Fruit fly (Drosophila melanogaster) whole organism, pupa: Measurements from ENCODE around the gene CG34454.

Source experiments
- CG10348 ChIP-seq: fragments of 200-800 bp; sonication (Bioruptor generic); IDR thresholded peaks from 2 replicates; pipeline ENCODE4 v1.3.6; 2022; ENCODE audit warnings: missing biosample characterization, missing genetic modification characterization
- CG12605 ChIP-seq: fragments of 200-800 bp; sonication (Bioruptor generic); IDR thresholded peaks from 2 replicates; pipeline ENCODE4 v1.3.6; 2022; ENCODE audit warnings: missing biosample characterization, missing genetic modification characterization
- CG13204 ChIP-seq: fragments of 200-800 bp; sonication (Bioruptor generic); optimal IDR thresholded peaks from 2 replicates; lab custom pipeline; 2018; ENCODE audit warnings: missing biosample characterization, mild to moderate bottlenecking, missing genetic modification characterization, moderate library complexity
- CG14655 ChIP-seq: fragments of 200-800 bp; sonication (Bioruptor generic); optimal IDR thresholded peaks from 3 replicates; lab custom pipeline; 2017; ENCODE audit warnings: mild to moderate bottlenecking, missing biosample characterization, missing genetic modification reagents, missing genetic modification characterization
- CG15710 ChIP-seq: fragments of 200-800 bp; sonication (Bioruptor generic); optimal IDR thresholded peaks from 2 replicates; lab custom pipeline; 2018; ENCODE audit warnings: missing biosample characterization, mild to moderate bottlenecking, missing genetic modification characterization, moderate library complexity
- CG17806 ChIP-seq: fragments of 200-800 bp; sonication (Bioruptor generic); optimal IDR thresholded peaks from 2 replicates; lab custom pipeline; 2018; ENCODE audit warnings: missing biosample characterization, mild to moderate bottlenecking, missing genetic modification characterization, moderate library complexity
- CG32121 ChIP-seq: fragments of 200-800 bp; sonication (Bioruptor generic); IDR thresholded peaks from 2 replicates; pipeline ENCODE4 v1.3.6; 2022; ENCODE audit warnings: missing biosample characterization, missing genetic modification characterization
- CG34367 ChIP-seq: fragments of 200-800 bp; sonication (Bioruptor generic); optimal IDR thresholded peaks from 2 replicates; lab custom pipeline; 2018; ENCODE audit warnings: missing biosample characterization, mild to moderate bottlenecking, missing genetic modification characterization
- CG4496 ChIP-seq: fragments of 200-800 bp; sonication (Bioruptor generic); IDR thresholded peaks from 3 replicates; pipeline ENCODE4 v1.3.6; 2022; ENCODE audit warnings: missing biosample characterization, missing genetic modification characterization
- CG8159 ChIP-seq: fragments of 200-800 bp; sonication (Bioruptor generic); optimal IDR thresholded peaks from 3 replicates; lab custom pipeline; 2018; ENCODE audit warnings: missing biosample characterization, mild to moderate bottlenecking, missing genetic modification characterization, moderate library complexity
- CG8301 ChIP-seq: fragments of 200-800 bp; sonication (Bioruptor generic); optimal IDR thresholded peaks from 2 replicates; lab custom pipeline; 2018; ENCODE audit warnings: missing biosample characterization, mild to moderate bottlenecking, missing genetic modification characterization
- CG9948 ChIP-seq: fragments of 200-800 bp; sonication (Bioruptor generic); optimal IDR thresholded peaks from 2 replicates; lab custom pipeline; 2018; ENCODE audit warnings: missing biosample characterization, mild to moderate bottlenecking, missing genetic modification characterization, moderate library complexity
- D1 ChIP-seq: fragments of 200-800 bp; sonication (Bioruptor generic); optimal IDR thresholded peaks from 2 replicates; lab custom pipeline; 2018; ENCODE audit warnings: missing biosample characterization, mild to moderate bottlenecking, missing genetic modification characterization, moderate library complexity
- EcR ChIP-seq: fragments of 200-800 bp; sonication (Bioruptor generic); optimal IDR thresholded peaks from 3 replicates; lab custom pipeline; 2019; ENCODE audit warnings: missing biosample characterization, missing genetic modification characterization, mild to moderate bottlenecking, moderate library complexity, missing genetic modification reagents
- Ets98B ChIP-seq: fragments of 200-800 bp; sonication (Bioruptor generic); IDR thresholded peaks from 2 replicates; pipeline ENCODE4 v1.3.6; 2022; ENCODE audit warnings: missing biosample characterization, missing genetic modification characterization
- Pif1A ChIP-seq: fragments of 200-800 bp; sonication (Bioruptor generic); optimal IDR thresholded peaks from 3 replicates; lab custom pipeline; 2016; ENCODE audit warnings: missing biosample characterization, missing genetic modification characterization
- Pif1B ChIP-seq: fragments of 200-800 bp; sonication (Bioruptor generic); optimal IDR thresholded peaks from 3 replicates; lab custom pipeline; 2016; ENCODE audit warnings: missing biosample characterization, missing genetic modification characterization
- Snoo ChIP-seq: fragments of 200-800 bp; sonication (Bioruptor generic); optimal IDR thresholded peaks from 3 replicates; lab custom pipeline; 2017; ENCODE audit warnings: missing biosample characterization, mild to moderate bottlenecking, missing genetic modification characterization, inconsistent platforms
- fd96Ca ChIP-seq: fragments of 200-800 bp; sonication (Bioruptor generic); IDR thresholded peaks from 3 replicates; pipeline ENCODE4 v1.3.6; 2022; ENCODE audit warnings: missing biosample characterization, missing genetic modification characterization
- gl ChIP-seq: fragments of 200-800 bp; sonication (Bioruptor generic); optimal IDR thresholded peaks from 2 replicates; lab custom pipeline; 2018; ENCODE audit warnings: missing biosample characterization, mild to moderate bottlenecking, missing genetic modification characterization
- rn ChIP-seq: fragments of 200-800 bp; sonication (Bioruptor generic); IDR thresholded peaks from 2 replicates; pipeline ENCODE4 v1.3.6; 2022; ENCODE audit warnings: missing biosample characterization, missing genetic modification characterization

The CG34454 gene

dm6 chr3L:223019-223902, 8.9 kb downstream of the CG34454 start, which contains the start of the genes pyx and CG33229:
Gene pyx (minus strand): TSS chr3L:223069.
Gene CG33229 (plus strand): TSS chr3L:223852.
- TF ChIP-seq CG10348 (GFP tag; lab: Robert Waterston, UW) = no peak; the same call in none of the 2 replicates
- TF ChIP-seq CG8159 = peak; percentile 81
- no peak for TF ChIP-seq CG13204
- peak; percentile 78 for TF ChIP-seq CG8301 (tag; lab: Kevin White, UChicago)
- no peak for TF ChIP-seq gl (tag; lab: Kevin White, UChicago)
- peak; percentile 70 for TF ChIP-seq CG34367 (tag; lab: Kevin White, UChicago)
- peak; percentile 73; the same call in 2 of the 3 replicates for TF ChIP-seq CG4496 (GFP tag; lab: Robert Waterston, UW)
- TF ChIP-seq EcR = no peak
- TF ChIP-seq Pif1A = peak; percentile 66
- peak; percentile 74 for TF ChIP-seq CG9948
- peak; percentile 73 for TF ChIP-seq Ets98B (GFP tag; lab: Robert Waterston, UW)
- TF ChIP-seq Pif1B (GFP tag; lab: Kevin White, UChicago) = no peak
- peak; percentile 67 for TF ChIP-seq Snoo (tag; lab: Kevin White, UChicago)
- peak; percentile 76 for TF ChIP-seq CG15710 (tag; lab: Kevin White, UChicago)
- TF ChIP-seq D1 (tag; lab: Kevin White, UChicago) = no peak
- TF ChIP-seq fd96Ca (GFP tag; lab: Robert Waterston, UW) = peak; percentile 85
- peak; percentile 88 for TF ChIP-seq CG14655 (GFP tag; lab: Kevin White, UChicago)
- TF ChIP-seq CG32121 (GFP tag; lab: Robert Waterston, UW) = peak; percentile 81
- TF ChIP-seq rn = peak; percentile 36; the same call in 1 of the 2 replicates
- TF ChIP-seq CG17806 (tag; lab: Kevin White, UChicago) = peak; percentile 68
- TF ChIP-seq CG12605 (GFP tag; lab: Robert Waterston, UW) = peak; percentile 57; the same call in 1 of the 2 replicates

dm6 chr3L:217480-218118, 14.6 kb downstream of the CG34454 start, which contains the start of gene CG13877:
Gene CG13877 (plus strand): TSS chr3L:218068.
- TF ChIP-seq EcR = peak; percentile 50
- TF ChIP-seq Ets98B (GFP tag; lab: Robert Waterston, UW) = no peak

dm6 chr3L:216325-216724, 15.8 kb downstream of the CG34454 start, which contains the start of gene Kaz1-ORFB:
Gene Kaz1-ORFB (plus strand): TSS chr3L:216625.
- TF ChIP-seq Snoo (tag; lab: Kevin White, UChicago) (no peak), CG17806 (tag; lab: Kevin White, UChicago) (no peak), CG13204 (no peak), CG14655 (GFP tag; lab: Kevin White, UChicago) (no peak), Pif1A (no peak), CG10348 (GFP tag; lab: Robert Waterston, UW) (no peak)

- TF ChIP-seq CG8301 (tag; lab: Kevin White, UChicago) (no peak), CG10348 (GFP tag; lab: Robert Waterston, UW) (no peak), Pif1B (GFP tag; lab: Kevin White, UChicago) (no peak), CG8159 (no peak), CG15710 (tag; lab: Kevin White, UChicago) (no peak), Snoo (tag; lab: Kevin White, UChicago) (no peak), CG12605 (GFP tag; lab: Robert Waterston, UW) (no peak), CG13204 (no peak), CG4496 (GFP tag; lab: Robert Waterston, UW) (no peak), CG17806 (tag; lab: Kevin White, UChicago) (no peak), gl (tag; lab: Kevin White, UChicago) (no peak)
Measured at dm6 chr3L:212520-212919, 19.6 kb downstream of the CG34454 start, which contains the start of the genes thoc7 and Dis3l2. Gene thoc7 (minus strand): TSS chr3L:212687. Gene Dis3l2 (plus strand): TSS chr3L:212709.

dm6 chr3L:211200-211599, 20.9 kb downstream of the CG34454 start, which contains the start of gene Prp4k:
Gene Prp4k (minus strand): TSS chr3L:211457.
- TF ChIP-seq EcR (peak; percentile 48), Pif1B (GFP tag; lab: Kevin White, UChicago) (no peak), CG4496 (GFP tag; lab: Robert Waterston, UW) (0 out of 3 replicates have a peak, but pooled peaks have one; percentile 36), CG9948 (no peak)
- TF ChIP-seq, all 21 proteins: peak for 2

dm6 chr3L:205723-206284, 26.3 kb downstream of the CG34454 start, which contains the start of the genes Gk1 and CG13876:
Gene Gk1 (minus strand): TSS chr3L:205844.
Gene CG13876 (plus strand): TSS chr3L:206134.
- TF ChIP-seq gl (tag; lab: Kevin White, UChicago) = peak; percentile 92
- no peak for TF ChIP-seq D1 (tag; lab: Kevin White, UChicago)
- TF ChIP-seq CG34367 (tag; lab: Kevin White, UChicago) = peak; percentile 96
- TF ChIP-seq CG32121 (GFP tag; lab: Robert Waterston, UW) = peak; percentile 97
- no peak for TF ChIP-seq Pif1B (GFP tag; lab: Kevin White, UChicago)
- TF ChIP-seq CG8301 (tag; lab: Kevin White, UChicago) = peak; percentile 96
- TF ChIP-seq CG12605 (GFP tag; lab: Robert Waterston, UW) = peak; percentile 97
- TF ChIP-seq Snoo (tag; lab: Kevin White, UChicago) = peak; percentile 94
- TF ChIP-seq Pif1A = no peak
- peak; percentile 97 for TF ChIP-seq Ets98B (GFP tag; lab: Robert Waterston, UW)
- peak; percentile 94 for TF ChIP-seq CG9948
- TF ChIP-seq EcR = peak; percentile 59
- peak; percentile 98 for TF ChIP-seq CG15710 (tag; lab: Kevin White, UChicago)
- peak; percentile 88 for TF ChIP-seq rn
- TF ChIP-seq fd96Ca (GFP tag; lab: Robert Waterston, UW) = peak; percentile 90
- no peak for TF ChIP-seq CG14655 (GFP tag; lab: Kevin White, UChicago)
- TF ChIP-seq CG4496 (GFP tag; lab: Robert Waterston, UW) = peak; percentile 96
- TF ChIP-seq CG17806 (tag; lab: Kevin White, UChicago) = peak; percentile 96
- TF ChIP-seq CG10348 (GFP tag; lab: Robert Waterston, UW) = peak; percentile 64; the same call in 1 of the 2 replicates
- TF ChIP-seq CG13204 = no peak
- TF ChIP-seq CG8159 = peak; percentile 98
